Worm (Caenorhabditis elegans) whole organism, L1 larva: ENCODE results near the gene ptr-3.

ENCODE experiments used
- Y116A8C.19 ChIP-seq: sonication (generic microtip); optimal IDR thresholded peaks from 2 replicates; lab custom pipeline; 2016; ENCODE audit warnings: missing compliant biosample characterization, missing genetic modification characterization, borderline replicate concordance
- dpl-1 ChIP-seq, 3 experiments: fragments of 150-350 bp in 2 of 3; sonication (generic microtip) in 1 of 3; optimal IDR thresholded peaks; 2 replicates each; lab custom pipeline; 2014 to 2017; ENCODE audit warnings: missing biosample characterization in 3 of 3, missing genetic modification characterization in 3 of 3, missing genetic modification reagents in 3 of 3
- fos-1 ChIP-seq: fragments of 150-350 bp; optimal IDR thresholded peaks from 2 replicates; lab custom pipeline; 2014; ENCODE audit warnings: missing biosample characterization, missing genetic modification characterization
- swsn-7 ChIP-seq: sonication (generic microtip); optimal IDR thresholded peaks from 2 replicates; lab custom pipeline; 2016; ENCODE audit warnings: missing genetic modification characterization, missing compliant biosample characterization
- unc-130 ChIP-seq: fragments of 150-350 bp; optimal IDR thresholded peaks from 2 replicates; lab custom pipeline; 2017; ENCODE audit warnings: missing biosample characterization, missing genetic modification characterization, inconsistent platforms

- no peak for TF ChIP-seq Y116A8C.19 (tag; lab: Kevin White, UChicago)
- TF ChIP-seq fos-1 (tag; lab: Kevin White, UChicago) = no peak
- TF ChIP-seq dpl-1 (GFP tag; optimal IDR thresholded peaks at IDR 0.05; lab: Kevin White, UChicago) = no peak
- no peak for TF ChIP-seq swsn-7 (tag; lab: Kevin White, UChicago)
- no peak for TF ChIP-seq unc-130
Observed at ce11 chrII:402435-402834, 35.1 kb upstream of the ptr-3 start, which contains the start of gene clec-10.
